Worm (Caenorhabditis elegans) whole organism, L4 larva: ENCODE data around the gene sec-16A.2.

Experiments used
- F10B5.3 ChIP-seq: sonication (generic microtip); optimal IDR thresholded peaks from 2 replicates; lab custom pipeline; 2016; ENCODE audit warnings: mild to moderate bottlenecking, missing genetic modification characterization, missing compliant biosample characterization
- T26A8.4 ChIP-seq: fragments of 200-800 bp; sonication (Bioruptor generic); IDR thresholded peaks from 2 replicates; pipeline ENCODE4 v1.3.6; 2022; ENCODE audit warnings: missing genetic modification characterization, missing compliant biosample characterization
- Y48G9A.11 ChIP-seq: fragments of 200-800 bp; sonication (Bioruptor generic); IDR thresholded peaks from 2 replicates; pipeline ENCODE4 v1.3.6; 2022; ENCODE audit warnings: missing genetic modification reagents, missing genetic modification characterization, missing compliant biosample characterization
- Y5F2A.4 ChIP-seq: fragments of 200-800 bp; sonication (Bioruptor generic); optimal IDR thresholded peaks from 2 replicates; lab custom pipeline; 2018; ENCODE audit warnings: mild to moderate bottlenecking, missing genetic modification characterization, missing compliant biosample characterization
- Y75B8A.6 ChIP-seq: fragments of 200-800 bp; sonication (Bioruptor generic); IDR thresholded peaks from 2 replicates; pipeline ENCODE4 v1.3.6; 2022; ENCODE audit warnings: missing genetic modification reagents, missing genetic modification characterization, missing compliant biosample characterization
- aha-1 ChIP-seq: fragments of 150-350 bp; peaks from one replicate; lab custom pipeline; 2014; ENCODE audit warnings: missing biosample characterization, missing genetic modification characterization
- arid-1 ChIP-seq: fragments of 200-800 bp; sonication (Bioruptor generic); conservative IDR thresholded peaks from 2 replicates; pipeline ENCODE4 v1.3.6; 2022; ENCODE audit warnings: missing genetic modification reagents, missing genetic modification characterization, missing compliant biosample characterization
- ceh-20 ChIP-seq: fragments of 200-800 bp; sonication (Bioruptor generic); IDR thresholded peaks from 2 replicates; pipeline ENCODE4 v1.3.6; 2022; ENCODE audit warnings: missing genetic modification reagents, missing genetic modification characterization, missing compliant biosample characterization
- ceh-44 ChIP-seq: fragments of 200-800 bp; sonication (Bioruptor generic); IDR thresholded peaks from 2 replicates; pipeline ENCODE4 v1.3.6; 2022; ENCODE audit warnings: missing genetic modification reagents, missing genetic modification characterization, missing compliant biosample characterization
- ceh-62 ChIP-seq: sonication (generic microtip); optimal IDR thresholded peaks from 2 replicates; lab custom pipeline; 2017; ENCODE audit warnings: missing biosample characterization, missing genetic modification characterization
- ceh-82 ChIP-seq: sonication (generic microtip); optimal IDR thresholded peaks from 2 replicates; lab custom pipeline; 2017; ENCODE audit warnings: missing biosample characterization, missing genetic modification characterization
- ces-1 ChIP-seq: fragments of 150-350 bp; sonication (generic microtip); optimal IDR thresholded peaks from 4 replicates; lab custom pipeline; 2014; ENCODE audit warnings: missing biosample characterization, missing genetic modification reagents, missing genetic modification characterization
- daf-19 ChIP-seq: fragments of 200-800 bp; sonication (Bioruptor generic); conservative IDR thresholded peaks from 2 replicates; pipeline ENCODE4 v1.3.6; 2022; ENCODE audit warnings: missing genetic modification characterization, missing compliant biosample characterization
- daf-8 ChIP-seq: fragments of 200-800 bp; sonication (Bioruptor generic); IDR thresholded peaks from 2 replicates; pipeline ENCODE4 v1.3.6; 2022; ENCODE audit warnings: missing genetic modification characterization, missing compliant biosample characterization
- dve-1 ChIP-seq: sonication (generic microtip); optimal IDR thresholded peaks from 2 replicates; lab custom pipeline; 2017; ENCODE audit warnings: antibody characterized with exemption, mild to moderate bottlenecking, missing genetic modification characterization, missing compliant biosample characterization; ENCODE audit not compliant: insufficient read depth
- fos-1 ChIP-seq: fragments of 150-350 bp; optimal IDR thresholded peaks from 2 replicates; lab custom pipeline; 2014; ENCODE audit warnings: missing biosample characterization, missing genetic modification characterization
- hif-1 ChIP-seq, 2 experiments: sonication (generic microtip); optimal IDR thresholded peaks; 2 replicates each; lab custom pipeline; 2016 to 2017; ENCODE audit warnings: missing compliant biosample characterization in 2 of 2, missing genetic modification characterization in 2 of 2, missing genetic modification reagents in 2 of 2, missing genotype in 2 of 2, mild to moderate bottlenecking in 1 of 2
- hlh-11 ChIP-seq: fragments of 200-800 bp; sonication (Bioruptor generic); optimal IDR thresholded peaks from 2 replicates; lab custom pipeline; 2018; ENCODE audit warnings: mild to moderate bottlenecking, missing genetic modification characterization, missing compliant biosample characterization
- hlh-30 ChIP-seq: sonication (generic microtip); optimal IDR thresholded peaks from 2 replicates; lab custom pipeline; 2017; ENCODE audit warnings: antibody characterized with exemption, mild to moderate bottlenecking, missing genetic modification characterization, missing compliant biosample characterization; ENCODE audit not compliant: insufficient read depth
- lin-29 ChIP-seq: fragments of 200-800 bp; sonication (Bioruptor generic); IDR thresholded peaks from 2 replicates; pipeline ENCODE4 v1.3.6; 2022; ENCODE audit warnings: missing genetic modification reagents, missing genetic modification characterization, missing compliant biosample characterization
- mes-2 ChIP-seq: sonication (generic microtip); optimal IDR thresholded peaks from 2 replicates; lab custom pipeline; 2016; ENCODE audit warnings: missing genotype, mild to moderate bottlenecking, missing genetic modification characterization, missing compliant biosample characterization; ENCODE audit not compliant: poor library complexity, severe bottlenecking
- nhr-11 ChIP-seq: fragments of 150-350 bp; optimal IDR thresholded peaks from 2 replicates; lab custom pipeline; 2014; ENCODE audit warnings: missing biosample characterization, missing genetic modification characterization
- nhr-237 ChIP-seq: sonication (generic microtip); optimal IDR thresholded peaks from 2 replicates; lab custom pipeline; 2017; ENCODE audit warnings: missing biosample characterization, missing genetic modification characterization
- nhr-25 ChIP-seq: sonication (generic microtip); optimal IDR thresholded peaks from 2 replicates; lab custom pipeline; 2017; ENCODE audit warnings: missing genetic modification characterization, mild to moderate bottlenecking, missing compliant biosample characterization, antibody characterized with exemption, moderate library complexity, borderline replicate concordance; ENCODE audit not compliant: insufficient read depth
- nhr-28 ChIP-seq: fragments of 150-350 bp; optimal IDR thresholded peaks from 2 replicates; lab custom pipeline; 2014; ENCODE audit warnings: missing biosample characterization, missing genetic modification characterization
- nhr-48 ChIP-seq: sonication (generic microtip); optimal IDR thresholded peaks from 2 replicates; lab custom pipeline; 2016; ENCODE audit warnings: mild to moderate bottlenecking, missing genetic modification characterization, missing compliant biosample characterization
- saeg-2 ChIP-seq: fragments of 200-800 bp; sonication (Bioruptor generic); IDR thresholded peaks from 2 replicates; pipeline ENCODE4 v1.3.6; 2022; ENCODE audit warnings: missing genetic modification reagents, missing genetic modification characterization, missing compliant biosample characterization
- spr-1 ChIP-seq: sonication (generic microtip); optimal IDR thresholded peaks from 2 replicates; lab custom pipeline; 2016; ENCODE audit warnings: mild to moderate bottlenecking, missing genetic modification characterization, missing compliant biosample characterization
- tra-1 ChIP-seq: fragments of 200-800 bp; sonication (Bioruptor generic); IDR thresholded peaks from 2 replicates; pipeline ENCODE4 v1.3.6; 2022; ENCODE audit warnings: missing genetic modification reagents, missing genetic modification characterization, missing compliant biosample characterization
- unc-39 ChIP-seq: sonication (generic microtip); optimal IDR thresholded peaks from 2 replicates; lab custom pipeline; 2017; ENCODE audit warnings: missing biosample characterization, missing genetic modification characterization
- unc-62 ChIP-seq, 3 experiments: fragments of 150-350 bp in 1 of 3; sonication (generic microtip); optimal IDR thresholded peaks in 2 of 3; peaks in 1 of 3; 1 replicate in 1 of 3; 2 replicates in 2 of 3; lab custom pipeline; 2014 to 2017; ENCODE audit warnings: missing biosample characterization in 3 of 3, missing genetic modification characterization in 3 of 3, missing genetic modification reagents in 3 of 3, missing genotype in 1 of 3
- ztf-11 ChIP-seq: fragments of 150-350 bp; optimal IDR thresholded peaks from 2 replicates; lab custom pipeline; 2014; ENCODE audit warnings: missing biosample characterization, missing genetic modification characterization
- ztf-7 ChIP-seq: fragments of 150-350 bp; optimal IDR thresholded peaks from 2 replicates; lab custom pipeline; 2014; ENCODE audit warnings: missing biosample characterization, missing genetic modification characterization

Gene sec-16A.2

DNA sequence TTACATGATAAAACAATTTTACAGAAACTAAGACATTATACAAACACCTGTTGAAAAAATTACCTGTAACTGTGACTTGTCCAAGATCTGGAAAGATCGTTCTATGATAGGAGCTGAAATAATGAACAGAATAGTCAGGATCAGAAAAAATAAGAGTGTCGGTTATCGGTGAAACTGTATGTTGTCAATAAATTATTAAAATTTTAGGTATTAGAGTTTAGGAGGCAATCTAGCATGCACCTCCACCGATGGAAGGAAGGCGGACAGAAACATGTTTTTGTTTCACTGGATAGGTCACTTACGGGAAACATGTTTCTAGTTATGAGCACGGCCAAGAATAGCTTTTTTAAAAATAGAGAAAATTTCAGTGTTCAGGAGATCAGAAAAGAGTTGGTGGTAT lies 12.5 kb downstream of the sec-16A.2 start, which contains the start of gene ced-13:
Gene ced-13 (minus strand): TSS at position 101 of the 400 bp plus-strand sequence.
- no peak for TF ChIP-seq dve-1 (tag; lab: Kevin White, UChicago)
- TF ChIP-seq hif-1 (tag; optimal IDR thresholded peaks at IDR 0.05; lab: Kevin White, UChicago): no peak
- no peak for TF ChIP-seq daf-8 (GFP tag; lab: Robert Waterston, UW)
- TF ChIP-seq unc-39 (tag; lab: Kevin White, UChicago): no peak
- TF ChIP-seq daf-19 (GFP tag; lab: Robert Waterston, UW): no peak
- TF ChIP-seq Y75B8A.6 (GFP tag; lab: Robert Waterston, UW): no peak
- TF ChIP-seq tra-1: no peak
- TF ChIP-seq arid-1 (GFP tag; lab: Robert Waterston, UW): no peak
- no peak for TF ChIP-seq Y5F2A.4 (GFP tag; lab: Kevin White, UChicago)
- no peak for TF ChIP-seq Y48G9A.11 (GFP tag; lab: Robert Waterston, UW)
- TF ChIP-seq unc-62 (GFP tag; optimal IDR thresholded peaks at IDR 0.05 in 1 of 2; lab: Kevin White, UChicago): no peak
- TF ChIP-seq unc-62 (tag; optimal IDR thresholded peaks at IDR 0.05; lab: Kevin White, UChicago): no peak

DNA sequence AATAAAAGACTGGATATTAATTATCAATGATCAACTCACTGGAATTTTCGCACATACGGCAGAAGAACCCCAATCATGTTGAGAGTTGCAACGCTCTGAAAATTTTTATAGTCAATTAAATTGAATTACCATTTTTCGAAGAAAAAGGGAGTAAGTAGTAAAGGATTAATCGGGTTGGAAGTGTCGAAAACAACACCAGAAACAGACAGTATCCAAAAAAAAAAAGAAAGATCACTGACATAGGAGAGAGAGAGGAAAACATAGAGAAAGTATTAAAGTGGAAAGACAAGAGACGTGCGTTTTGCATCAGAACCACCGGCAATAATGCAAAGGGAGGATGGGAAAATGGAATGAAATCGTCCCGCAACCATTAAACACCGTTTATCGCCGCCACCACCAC lies 15.2 kb downstream of the sec-16A.2 start, which contains the start of gene inx-5:
Gene inx-5 (minus strand): TSS at position 101 of the 400 bp plus-strand sequence.
- TF ChIP-seq fos-1 (tag; lab: Kevin White, UChicago) (no peak), hlh-11 (tag; lab: Kevin White, UChicago) (no peak), nhr-11 (tag; lab: Kevin White, UChicago) (no peak), ceh-62 (tag; lab: Kevin White, UChicago) (no peak), ces-1 (GFP tag; lab: Kevin White, UChicago) (no peak), nhr-48 (tag; lab: Kevin White, UChicago) (no peak), ceh-44 (no peak), hlh-30 (tag; lab: Kevin White, UChicago) (no peak), nhr-28 (tag; lab: Kevin White, UChicago) (no peak), ceh-82 (tag; lab: Kevin White, UChicago) (no peak)

DNA sequence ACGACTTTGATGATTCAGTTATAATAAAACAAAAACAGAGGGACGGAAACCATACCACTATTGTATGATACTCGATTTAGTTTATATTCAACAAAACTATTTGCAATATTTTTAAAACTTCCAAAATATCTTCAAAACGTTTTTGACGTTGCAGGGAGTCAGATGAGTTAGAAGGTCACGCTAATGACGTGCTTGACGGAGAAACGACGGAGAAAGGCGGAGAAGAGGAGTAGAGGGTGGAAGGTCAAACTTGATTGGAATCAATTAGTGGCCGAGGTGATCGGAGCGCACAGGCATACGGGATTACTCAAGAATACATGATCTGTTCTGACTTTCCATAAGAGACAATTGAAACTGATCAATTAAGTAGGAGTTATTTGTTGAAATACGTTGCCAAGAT lies 15.8 kb downstream of the sec-16A.2 start:
- TF ChIP-seq Y48G9A.11 (GFP tag; lab: Robert Waterston, UW) (no peak), nhr-28 (tag; lab: Kevin White, UChicago) (peak; percentile 8)

DNA sequence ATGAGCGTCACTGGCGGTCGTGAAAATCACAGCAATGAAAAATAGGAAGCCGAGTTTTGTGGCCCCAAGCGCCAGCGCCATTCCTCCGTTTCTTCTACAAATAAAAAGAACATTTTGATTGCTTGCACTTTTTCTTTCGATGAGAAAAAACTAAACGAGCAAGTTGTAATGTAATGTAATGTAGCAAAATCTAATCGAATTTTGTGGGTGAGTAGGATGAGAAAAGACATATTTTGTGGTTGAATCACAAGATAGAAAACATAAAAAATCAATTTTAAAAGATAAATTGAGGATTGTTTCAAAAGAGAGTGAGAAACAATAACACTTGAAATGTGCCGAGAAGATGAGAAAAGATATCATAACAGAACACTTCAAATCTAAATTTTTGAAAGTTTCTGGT lies 20.6 kb downstream of the sec-16A.2 start, which contains the start of gene R09F10.5:
Gene R09F10.5 (minus strand): TSS at position 101 of the 400 bp plus-strand sequence.
- no peak for TF ChIP-seq T26A8.4 (GFP tag; lab: Robert Waterston, UW)
- TF ChIP-seq nhr-237: no peak
- TF ChIP-seq ztf-7 (tag; lab: Kevin White, UChicago): no peak
- TF ChIP-seq nhr-25 (tag; lab: Kevin White, UChicago): no peak
- no peak for TF ChIP-seq ztf-11 (tag; lab: Kevin White, UChicago)
- no peak for TF ChIP-seq mes-2 (tag; lab: Kevin White, UChicago)
- TF ChIP-seq F10B5.3 (tag; lab: Kevin White, UChicago): no peak
- TF ChIP-seq spr-1: no peak
- TF ChIP-seq daf-19 (GFP tag; lab: Robert Waterston, UW): no peak
- no peak for TF ChIP-seq ceh-20 (GFP tag; lab: Robert Waterston, UW)
- TF ChIP-seq lin-29 (GFP tag; lab: Robert Waterston, UW): no peak

DNA sequence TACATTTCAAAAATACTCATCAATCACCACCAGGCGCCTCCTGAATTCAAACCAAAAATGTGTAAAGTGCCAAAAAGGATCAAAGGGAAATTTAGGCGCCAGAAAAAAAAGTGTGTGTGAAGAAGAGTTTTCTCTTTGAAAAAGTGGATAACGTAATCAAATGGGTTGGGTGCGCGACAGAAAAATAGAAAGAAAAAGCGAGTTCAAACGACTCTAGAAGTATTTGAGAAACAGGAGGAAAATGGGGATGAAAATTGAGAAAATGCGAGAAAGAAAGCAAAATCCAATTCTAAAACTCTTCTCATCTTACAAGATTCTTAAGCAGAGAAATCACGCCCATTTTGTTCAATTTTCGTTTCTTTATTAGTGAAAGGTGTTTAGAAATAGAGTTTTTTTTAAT lies 21.4 kb downstream of the sec-16A.2 start:
- TF ChIP-seq saeg-2 (GFP tag; lab: Robert Waterston, UW) (no peak), aha-1 (peak; percentile 79)
